Worm (Caenorhabditis elegans) whole organism, L4/young adult: Measurements from ENCODE around the gene sec-61.B.

Experiments
- W03F9.2 ChIP-seq: fragments of 150-350 bp; optimal IDR thresholded peaks from 2 replicates; lab custom pipeline; 2014; ENCODE audit warnings: missing biosample characterization, missing genetic modification characterization
- dao-5 ChIP-seq: sonication (generic microtip); optimal IDR thresholded peaks from 2 replicates; lab custom pipeline; 2016; ENCODE audit warnings: missing genotype, missing genetic modification characterization, moderate library complexity, missing compliant biosample characterization
- him-1 ChIP-seq: sonication (generic microtip); optimal IDR thresholded peaks from 2 replicates; lab custom pipeline; 2016; ENCODE audit warnings: missing genotype, missing genetic modification reagents, missing genetic modification characterization, missing compliant biosample characterization

DNA sequence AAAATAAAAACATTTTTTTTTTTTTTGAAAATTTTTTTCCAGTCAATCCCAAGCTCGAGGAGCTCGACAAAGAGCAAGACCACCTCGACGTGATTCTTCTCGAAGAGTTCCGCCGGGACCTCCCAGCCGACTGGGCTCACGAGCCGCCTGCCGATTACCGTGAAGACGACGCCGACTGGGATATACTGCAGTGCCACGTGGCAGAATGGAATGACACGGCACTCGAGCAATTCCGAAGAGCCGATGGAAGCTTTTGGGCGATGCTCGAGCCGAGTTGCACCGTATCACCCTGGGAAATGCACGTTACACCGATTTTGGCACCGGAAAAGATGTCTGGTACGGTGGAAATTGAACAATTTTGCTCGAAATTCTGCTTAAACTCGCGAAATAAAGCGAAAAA is 4.5 kb upstream of the sec-61.B start:
- TF ChIP-seq W03F9.2: no peak
- TF ChIP-seq dao-5 (tag; lab: Kevin White, UChicago): no peak
- TF ChIP-seq him-1 (tag; lab: Kevin White, UChicago): no peak
